Worm (Caenorhabditis elegans) whole organism, L3 larva: ENCODE results near the gene rexd-1.

Experiments
- R02D3.7 ChIP-seq: fragments of 150-350 bp; optimal IDR thresholded peaks from 2 replicates; lab custom pipeline; 2014; ENCODE audit warnings: missing biosample characterization, missing genetic modification characterization
- ZK546.5 ChIP-seq: sonication (generic microtip); optimal IDR thresholded peaks from 2 replicates; lab custom pipeline; 2017; ENCODE audit warnings: missing biosample characterization, missing genetic modification characterization
- aly-2 ChIP-seq: fragments of 150-350 bp; optimal IDR thresholded peaks from 2 replicates; lab custom pipeline; 2014; ENCODE audit warnings: missing biosample characterization, missing genetic modification characterization
- ama-1 ChIP-seq: fragments of 150-350 bp; optimal IDR thresholded peaks from 2 replicates; lab custom pipeline; 2018
- ceh-16 ChIP-seq: sonication (generic microtip); optimal IDR thresholded peaks from 2 replicates; lab custom pipeline; 2017; ENCODE audit warnings: missing biosample characterization, missing genetic modification characterization
- ceh-28 ChIP-seq: fragments of 150-350 bp; optimal IDR thresholded peaks from 2 replicates; lab custom pipeline; 2014; ENCODE audit warnings: missing biosample characterization, missing genetic modification reagents, missing genetic modification characterization
- ceh-82 ChIP-seq: fragments of 150-350 bp; optimal IDR thresholded peaks from 2 replicates; lab custom pipeline; 2014; ENCODE audit warnings: missing biosample characterization, missing genetic modification characterization
- daf-12 ChIP-seq: fragments of 150-350 bp; optimal IDR thresholded peaks from 2 replicates; lab custom pipeline; 2014; ENCODE audit warnings: missing biosample characterization, missing genetic modification reagents, missing genetic modification characterization
- egl-27 ChIP-seq: sonication (generic microtip); optimal IDR thresholded peaks from 4 replicates; lab custom pipeline; 2017; ENCODE audit warnings: missing biosample characterization, missing genetic modification reagents, missing genetic modification characterization
- egl-5 ChIP-seq: fragments of 150-350 bp; optimal IDR thresholded peaks from 2 replicates; lab custom pipeline; 2017; ENCODE audit warnings: missing biosample characterization, missing genetic modification reagents, missing genetic modification characterization, inconsistent platforms
- elt-1 ChIP-seq: fragments of 150-350 bp; optimal IDR thresholded peaks from 2 replicates; lab custom pipeline; 2014; ENCODE audit warnings: missing biosample characterization, missing genetic modification characterization
- elt-2 ChIP-seq: sonication (generic microtip); optimal IDR thresholded peaks from 2 replicates; lab custom pipeline; 2016; ENCODE audit warnings: missing genetic modification reagents, mild to moderate bottlenecking, missing genetic modification characterization, missing compliant biosample characterization
- elt-3 ChIP-seq, 3 experiments: fragments of 150-350 bp in 1 of 3; sonication (generic microtip) in 2 of 3; optimal IDR thresholded peaks; 2 replicates in 2 of 3; 4 replicates in 1 of 3; lab custom pipeline; 2014 to 2017; ENCODE audit warnings: missing biosample characterization in 3 of 3, missing genetic modification characterization in 3 of 3
- fos-1 ChIP-seq: fragments of 150-350 bp; optimal IDR thresholded peaks from 2 replicates; lab custom pipeline; 2014; ENCODE audit warnings: missing biosample characterization, missing genetic modification characterization
- jun-1 ChIP-seq: fragments of 150-350 bp; optimal IDR thresholded peaks from 2 replicates; lab custom pipeline; 2014; ENCODE audit warnings: missing biosample characterization, missing genetic modification reagents, missing genetic modification characterization
- lin-15B ChIP-seq: fragments of 150-350 bp; optimal IDR thresholded peaks from 2 replicates; lab custom pipeline; 2014; ENCODE audit warnings: missing biosample characterization, missing genetic modification characterization
- lin-39 ChIP-seq: fragments of 150-350 bp; optimal IDR thresholded peaks from 2 replicates; lab custom pipeline; 2018; ENCODE audit warnings: missing biosample characterization, missing genetic modification reagents, missing genetic modification characterization
- mdl-1 ChIP-seq: fragments of 150-350 bp; optimal IDR thresholded peaks from 2 replicates; lab custom pipeline; 2014; ENCODE audit warnings: missing biosample characterization, missing genetic modification characterization
- mml-1 ChIP-seq: fragments of 150-350 bp; sonication (generic microtip); optimal IDR thresholded peaks from 3 replicates; lab custom pipeline; 2014; ENCODE audit warnings: missing biosample characterization, missing genetic modification characterization
- nfya-1 ChIP-seq: sonication (generic microtip); optimal IDR thresholded peaks from 2 replicates; lab custom pipeline; 2017; ENCODE audit warnings: missing genetic modification characterization, mild to moderate bottlenecking, missing compliant biosample characterization, antibody characterized with exemption, moderate library complexity; ENCODE audit not compliant: insufficient read depth
- nhr-25 ChIP-seq: sonication (generic microtip); optimal IDR thresholded peaks from 2 replicates; lab custom pipeline; 2017; ENCODE audit warnings: missing biosample characterization, missing genetic modification characterization
- nhr-43 ChIP-seq: sonication (generic microtip); optimal IDR thresholded peaks from 2 replicates; lab custom pipeline; 2016; ENCODE audit warnings: mild to moderate bottlenecking, missing genetic modification characterization, missing compliant biosample characterization; ENCODE audit not compliant: poor library complexity, severe bottlenecking
- nhr-67 ChIP-seq: fragments of 150-350 bp; optimal IDR thresholded peaks from 2 replicates; lab custom pipeline; 2014; ENCODE audit warnings: missing biosample characterization, missing genetic modification characterization
- nhr-76 ChIP-seq: fragments of 150-350 bp; sonication (generic microtip); optimal IDR thresholded peaks from 5 replicates; lab custom pipeline; 2014; ENCODE audit warnings: missing biosample characterization, missing genetic modification characterization
- nhr-77 ChIP-seq: fragments of 150-350 bp; optimal IDR thresholded peaks from 2 replicates; lab custom pipeline; 2014; ENCODE audit warnings: missing biosample characterization, missing genetic modification characterization
- pqm-1 ChIP-seq: fragments of 150-350 bp; optimal IDR thresholded peaks from 2 replicates; lab custom pipeline; 2017; ENCODE audit warnings: missing biosample characterization, missing genetic modification characterization, inconsistent platforms
- sea-2 ChIP-seq: fragments of 150-350 bp; sonication (generic microtip); optimal IDR thresholded peaks from 4 replicates; lab custom pipeline; 2014; ENCODE audit warnings: missing biosample characterization, missing genetic modification reagents, missing genetic modification characterization
- skn-1 ChIP-seq: fragments of 150-350 bp; optimal IDR thresholded peaks from 2 replicates; lab custom pipeline; 2014; ENCODE audit warnings: missing biosample characterization, missing genetic modification characterization
- snpc-4 ChIP-seq: fragments of 150-350 bp; optimal IDR thresholded peaks from 2 replicates; lab custom pipeline; 2014; ENCODE audit warnings: missing biosample characterization, missing genetic modification characterization
- tbx-2 ChIP-seq: sonication (generic microtip); optimal IDR thresholded peaks from 2 replicates; lab custom pipeline; 2016; ENCODE audit warnings: mild to moderate bottlenecking, missing genetic modification characterization, missing compliant biosample characterization
- unc-39 ChIP-seq: sonication (generic microtip); optimal IDR thresholded peaks from 4 replicates; lab custom pipeline; 2017; ENCODE audit warnings: missing biosample characterization, missing genetic modification characterization
- unc-62 ChIP-seq: fragments of 150-350 bp; sonication (generic microtip); optimal IDR thresholded peaks from 4 replicates; lab custom pipeline; 2014; ENCODE audit warnings: missing biosample characterization, missing genetic modification reagents, missing genetic modification characterization
- zag-1 ChIP-seq: fragments of 150-350 bp; optimal IDR thresholded peaks from 2 replicates; lab custom pipeline; 2014; ENCODE audit warnings: missing biosample characterization, missing genetic modification characterization
- ztf-4 ChIP-seq: fragments of 150-350 bp; optimal IDR thresholded peaks from 2 replicates; lab custom pipeline; 2014; ENCODE audit warnings: missing biosample characterization, missing genetic modification characterization

rexd-1 gene

DNA sequence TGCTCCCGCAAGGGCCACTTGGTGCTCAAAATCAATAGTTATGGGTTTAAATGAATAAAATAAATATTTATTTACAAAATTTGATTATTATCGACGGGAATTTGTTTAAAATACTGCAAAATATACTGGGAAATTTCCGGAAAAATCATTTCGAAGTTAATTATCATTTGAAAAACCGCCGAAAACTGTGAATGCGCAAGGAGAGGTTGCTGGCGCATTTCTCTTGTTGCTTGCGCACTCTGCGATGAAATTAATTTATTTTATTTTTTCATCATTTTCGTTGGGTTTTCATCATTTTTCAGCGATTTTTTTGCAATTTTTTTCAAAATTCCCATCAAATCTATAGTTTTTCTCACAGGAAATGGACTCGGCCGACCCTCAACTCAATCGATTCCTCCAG, 25.2 kb downstream of the rexd-1 start, which contains the start of gene ddp-1 (continued):
- TF ChIP-seq nhr-77, result peak; percentile 78
- peak; percentile 82 for TF ChIP-seq ceh-28 (tag; lab: Kevin White, UChicago)
- TF ChIP-seq lin-39 (tag; lab: Kevin White, UChicago), result peak; percentile 73
- TF ChIP-seq R02D3.7, result peak; percentile 85
- TF ChIP-seq nfya-1 (tag; lab: Kevin White, UChicago), result peak; percentile 94
- TF ChIP-seq egl-27 (tag; lab: Kevin White, UChicago), result peak; percentile 69
- TF ChIP-seq egl-5, result peak; percentile 89
- TF ChIP-seq zag-1 (tag; lab: Kevin White, UChicago), result peak; percentile 45
- TF ChIP-seq ceh-82 (tag; lab: Kevin White, UChicago), result peak; percentile 93
- TF ChIP-seq tbx-2 (tag; lab: Kevin White, UChicago), result peak; percentile 93
- TF ChIP-seq lin-15B (tag; lab: Kevin White, UChicago), result peak; percentile 96
- TF ChIP-seq elt-3 (tag; optimal IDR thresholded peaks at IDR 0.05; lab: Kevin White, UChicago), result no peak

DNA sequence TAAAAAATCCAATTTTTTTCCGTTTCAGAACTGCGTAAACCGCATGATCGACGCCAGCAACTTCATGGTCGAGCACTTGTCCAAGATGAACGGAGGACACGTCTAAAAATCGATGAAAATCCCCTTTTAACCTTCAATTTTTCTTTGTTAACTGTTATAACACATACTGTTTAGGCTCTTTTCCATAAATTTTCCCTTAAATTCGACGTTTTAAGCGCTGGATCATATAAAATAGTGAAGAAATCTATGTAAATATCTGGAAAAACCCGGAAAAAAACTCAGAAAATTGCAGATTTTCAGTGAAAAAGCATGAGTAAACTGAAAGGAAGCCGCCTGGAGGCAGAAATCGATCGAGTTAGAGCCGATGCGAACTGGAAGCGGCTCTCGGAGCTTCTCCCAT, 25.8 kb downstream of the rexd-1 start, which contains the start of gene ttc-7:
TSS of gene ttc-7 (plus strand) at position 301 of the 400 bp plus-strand sequence.
- TF ChIP-seq ZK546.5 (tag; lab: Kevin White, UChicago) (no peak), ama-1 (no peak), R02D3.7 (no peak), nhr-77 (no peak), nhr-43 (tag; lab: Kevin White, UChicago) (no peak)

ce11 chrIII:1876267-1876865, 42.1 kb downstream of the rexd-1 start:
- no peak for TF ChIP-seq zag-1 (tag; lab: Kevin White, UChicago)
- TF ChIP-seq ceh-28 (tag; lab: Kevin White, UChicago), result peak; percentile 98

- TF ChIP-seq mdl-1, result no peak
- no peak for TF ChIP-seq unc-62 (GFP tag; lab: Kevin White, UChicago)
- TF ChIP-seq nhr-43 (tag; lab: Kevin White, UChicago), result no peak
- no peak for TF ChIP-seq pqm-1 (tag; lab: Kevin White, UChicago)
- no peak for TF ChIP-seq aly-2 (tag; lab: Kevin White, UChicago)
Measured at ce11 chrIII:1877189-1877588, 42.9 kb downstream of the rexd-1 start.

ce11 chrIII:1878065-1878464, 43.8 kb downstream of the rexd-1 start, which contains the start of gene smi-1:
Gene smi-1, plus strand, starts transcription at chrIII:1878365.
- TF ChIP-seq egl-5, result no peak
- no peak for TF ChIP-seq nhr-25
- TF ChIP-seq aly-2 (tag; lab: Kevin White, UChicago), result no peak
- TF ChIP-seq ama-1, result no peak
- no peak for TF ChIP-seq daf-12 (tag; lab: Kevin White, UChicago)
- no peak for TF ChIP-seq mdl-1
- no peak for TF ChIP-seq unc-39 (tag; lab: Kevin White, UChicago)
- no peak for TF ChIP-seq elt-1 (tag; lab: Kevin White, UChicago)
- no peak for TF ChIP-seq fos-1
- TF ChIP-seq jun-1 (tag; lab: Kevin White, UChicago), result no peak
- TF ChIP-seq elt-2 (tag; lab: Kevin White, UChicago), result no peak
- no peak for TF ChIP-seq nhr-67
- TF ChIP-seq R02D3.7, result no peak
- TF ChIP-seq mml-1 (tag; lab: Kevin White, UChicago), result no peak
- no peak for TF ChIP-seq ceh-16 (tag; lab: Kevin White, UChicago)
- no peak for TF ChIP-seq sea-2
- no peak for TF ChIP-seq ztf-4 (tag; lab: Kevin White, UChicago)
- TF ChIP-seq skn-1, result no peak
- no peak for TF ChIP-seq nhr-43 (tag; lab: Kevin White, UChicago)

ce11 chrIII:1878918-1879317, 44.6 kb downstream of the rexd-1 start:
- no peak for TF ChIP-seq nhr-76
- peak; percentile 99 for TF ChIP-seq ceh-28 (tag; lab: Kevin White, UChicago)
- TF ChIP-seq snpc-4 (tag; lab: Kevin White, UChicago), result no peak
- TF ChIP-seq, all 47 proteins: peak for 1
